Worm (Caenorhabditis elegans) whole organism, young adult: ENCODE results near the gene F53A9.8.

Experiments used
- B0035.1 ChIP-seq: sonication (generic microtip); optimal IDR thresholded peaks from 2 replicates; lab custom pipeline; 2016; ENCODE audit warnings: missing genetic modification characterization, mild to moderate bottlenecking, missing compliant biosample characterization, missing genotype, missing genetic modification reagents
- F39B2.1 ChIP-seq: fragments of 200-800 bp; sonication (Bioruptor generic); IDR thresholded peaks from 2 replicates; pipeline ENCODE4 v1.3.6; 2022; ENCODE audit warnings: missing genetic modification reagents, missing genetic modification characterization, missing compliant biosample characterization
- F49E8.2 ChIP-seq: sonication (generic microtip); optimal IDR thresholded peaks from 3 replicates; lab custom pipeline; 2017; ENCODE audit warnings: missing genetic modification characterization, mild to moderate bottlenecking, missing compliant biosample characterization, antibody characterized with exemption, moderate library complexity; ENCODE audit not compliant: insufficient read depth
- Y53G8AR.9 ChIP-seq: fragments of 200-800 bp; sonication (Bioruptor generic); conservative IDR thresholded peaks from 2 replicates; pipeline ENCODE4 v1.3.6; 2022; ENCODE audit warnings: missing genetic modification reagents, missing genetic modification characterization, missing compliant biosample characterization
- ceh-100 ChIP-seq: fragments of 200-800 bp; sonication (Bioruptor generic); IDR thresholded peaks from 2 replicates; pipeline ENCODE4 v1.3.6; 2022; ENCODE audit warnings: missing genetic modification reagents, missing genetic modification characterization, missing compliant biosample characterization
- ceh-79 ChIP-seq: sonication (generic microtip); optimal IDR thresholded peaks from 2 replicates; lab custom pipeline; 2017; ENCODE audit warnings: mild to moderate bottlenecking, missing genetic modification characterization, missing compliant biosample characterization
- egl-18 ChIP-seq: fragments of 200-800 bp; sonication (Bioruptor generic); IDR thresholded peaks from 2 replicates; pipeline ENCODE4 v1.3.6; 2022; ENCODE audit warnings: missing genetic modification reagents, missing genetic modification characterization, missing compliant biosample characterization
- him-1 ChIP-seq: sonication (generic microtip); optimal IDR thresholded peaks from 2 replicates; lab custom pipeline; 2016; ENCODE audit warnings: missing genotype, missing genetic modification reagents, missing genetic modification characterization, missing compliant biosample characterization
- hlh-12 ChIP-seq: sonication (generic microtip); optimal IDR thresholded peaks from 2 replicates; lab custom pipeline; 2016; ENCODE audit warnings: missing genetic modification characterization, missing compliant biosample characterization
- let-607 ChIP-seq, 2 experiments: fragments of 200-800 bp in 1 of 2; sonication (Bioruptor generic) in 1 of 2; sonication (generic microtip) in 1 of 2; optimal IDR thresholded peaks; 2 replicates each; lab custom pipeline; 2016 to 2018; ENCODE audit warnings: mild to moderate bottlenecking in 2 of 2, missing compliant biosample characterization in 2 of 2, missing genetic modification characterization in 2 of 2, moderate library complexity in 2 of 2, missing genotype in 1 of 2

DNA sequence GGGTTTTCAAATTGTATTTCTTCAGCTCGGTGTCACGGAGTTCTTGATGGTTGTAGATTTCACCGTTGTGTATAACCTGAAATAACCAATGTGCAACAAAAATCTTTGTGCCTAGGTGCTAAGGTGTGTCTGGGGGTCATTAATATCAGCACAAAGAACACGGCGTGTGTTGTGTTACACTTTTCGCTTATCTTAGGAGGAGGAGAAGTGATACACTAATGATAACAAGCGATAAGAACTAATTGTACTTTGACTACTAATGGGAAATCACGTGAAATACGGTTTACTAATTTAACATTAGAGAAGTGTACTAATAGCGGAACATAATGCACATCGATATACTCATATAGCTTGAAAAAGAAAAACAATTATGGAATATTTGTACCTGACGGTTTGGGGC is 31.5 kb upstream of the F53A9.8 start:
- TF ChIP-seq ceh-79 (tag; lab: Kevin White, UChicago): no peak
- no peak for TF ChIP-seq let-607 (tag; optimal IDR thresholded peaks at IDR 0.05; lab: Kevin White, UChicago)
- TF ChIP-seq Y53G8AR.9: no peak
- TF ChIP-seq ceh-100: no peak
- TF ChIP-seq F49E8.2: no peak
- TF ChIP-seq him-1 (tag; lab: Kevin White, UChicago): no peak
- no peak for TF ChIP-seq F39B2.1
- TF ChIP-seq B0035.1: no peak
- TF ChIP-seq egl-18 (GFP tag; lab: Robert Waterston, UW): no peak
- no peak for TF ChIP-seq hlh-12 (tag; lab: Kevin White, UChicago)
